Worm (Caenorhabditis elegans) whole organism, L4 larva: ENCODE results near the gene klc-2.

Experiments
- R02D3.7 ChIP-seq: fragments of 150-350 bp; sonication (generic microtip); optimal IDR thresholded peaks from 3 replicates; lab custom pipeline; 2014; ENCODE audit warnings: missing biosample characterization, missing genetic modification characterization
- arid-1 ChIP-seq: fragments of 200-800 bp; sonication (Bioruptor generic); conservative IDR thresholded peaks from 2 replicates; pipeline ENCODE4 v1.3.6; 2022; ENCODE audit warnings: missing genetic modification reagents, missing genetic modification characterization, missing compliant biosample characterization
- jun-1 ChIP-seq: fragments of 150-350 bp; optimal IDR thresholded peaks from 2 replicates; lab custom pipeline; 2014; ENCODE audit warnings: missing biosample characterization, missing genetic modification reagents, missing genetic modification characterization
- nhr-11 ChIP-seq: fragments of 150-350 bp; optimal IDR thresholded peaks from 2 replicates; lab custom pipeline; 2014; ENCODE audit warnings: missing biosample characterization, missing genetic modification characterization
- nhr-111 ChIP-seq: fragments of 200-800 bp; sonication (Bioruptor generic); optimal IDR thresholded peaks from 2 replicates; lab custom pipeline; 2018; ENCODE audit warnings: mild to moderate bottlenecking, missing genetic modification characterization, missing compliant biosample characterization
- pqm-1 ChIP-seq: sonication (generic microtip); optimal IDR thresholded peaks from 2 replicates; lab custom pipeline; 2017; ENCODE audit warnings: missing biosample characterization, missing genetic modification characterization
- set-16 ChIP-seq: fragments of 200-800 bp; sonication (Bioruptor generic); IDR thresholded peaks from 2 replicates; pipeline ENCODE4 v1.3.6; 2022; ENCODE audit warnings: missing genetic modification reagents, missing genetic modification characterization, missing compliant biosample characterization
- snpc-1.2 ChIP-seq: fragments of 200-800 bp; sonication (Bioruptor generic); IDR thresholded peaks from 2 replicates; pipeline ENCODE4 v1.3.6; 2022; ENCODE audit warnings: missing genetic modification reagents, missing genetic modification characterization, missing compliant biosample characterization
- spr-3 ChIP-seq: fragments of 200-800 bp; sonication (Bioruptor generic); optimal IDR thresholded peaks from 2 replicates; lab custom pipeline; 2018; ENCODE audit warnings: mild to moderate bottlenecking, missing genetic modification characterization, missing compliant biosample characterization
- unc-62 ChIP-seq, 3 experiments: fragments of 150-350 bp in 1 of 3; sonication (generic microtip); optimal IDR thresholded peaks in 2 of 3; peaks in 1 of 3; 1 replicate in 1 of 3; 2 replicates in 2 of 3; lab custom pipeline; 2014 to 2017; ENCODE audit warnings: missing biosample characterization in 3 of 3, missing genetic modification characterization in 3 of 3, missing genetic modification reagents in 3 of 3, missing genotype in 1 of 3
- zag-1 ChIP-seq: fragments of 150-350 bp; optimal IDR thresholded peaks from 2 replicates; lab custom pipeline; 2014; ENCODE audit warnings: missing biosample characterization, missing genetic modification characterization

DNA sequence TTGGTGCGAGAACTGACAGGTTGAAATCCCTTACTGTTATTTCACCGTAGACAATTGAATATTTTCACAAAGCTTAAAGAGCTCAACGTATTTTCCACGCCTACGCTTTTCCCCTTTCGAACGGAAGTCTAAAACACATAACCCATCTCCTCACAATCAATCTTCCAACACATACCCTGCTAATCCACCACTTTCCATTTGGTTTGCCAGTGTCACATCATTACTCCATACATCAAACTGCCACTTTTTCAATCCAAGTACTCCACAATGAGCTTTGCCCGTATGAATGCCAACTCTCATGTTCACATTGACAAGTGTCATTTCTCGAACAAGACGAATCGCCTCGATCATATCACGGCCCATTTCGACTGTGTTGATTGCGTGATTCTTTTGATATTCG lies 46.8 kb upstream of the klc-2 start:
- TF ChIP-seq unc-62 (GFP tag; optimal IDR thresholded peaks at IDR 0.05 in 1 of 2; lab: Kevin White, UChicago) (peak in 1 of 2 experiments; percentile 99), unc-62 (tag; optimal IDR thresholded peaks at IDR 0.05; lab: Kevin White, UChicago) (no peak), R02D3.7 (tag; lab: Kevin White, UChicago) (no peak), nhr-111 (GFP tag; lab: Kevin White, UChicago) (no peak), nhr-11 (no peak), arid-1 (GFP tag; lab: Robert Waterston, UW) (no peak), snpc-1.2 (GFP tag; lab: Robert Waterston, UW) (no peak), set-16 (GFP tag; lab: Robert Waterston, UW) (no peak), pqm-1 (tag; lab: Kevin White, UChicago) (no peak), zag-1 (tag; lab: Kevin White, UChicago) (no peak), jun-1 (tag; lab: Kevin White, UChicago) (no peak), spr-3 (no peak)
